Worm (Caenorhabditis elegans) whole organism, mixed stage, embryonic: ENCODE data around the gene fkb-6.

ENCODE experiments used
- blmp-1 ChIP-seq: fragments of 150-350 bp; optimal IDR thresholded peaks from 2 replicates; lab custom pipeline; 2014; ENCODE audit warnings: missing biosample characterization, missing genetic modification characterization
- ceh-39 ChIP-seq: fragments of 150-350 bp; optimal IDR thresholded peaks from 2 replicates; lab custom pipeline; 2014; ENCODE audit warnings: missing biosample characterization, missing genetic modification characterization
- drap-1 ChIP-seq: fragments of 200-800 bp; sonication (Bioruptor generic); optimal IDR thresholded peaks from 3 replicates; lab custom pipeline; 2018; ENCODE audit warnings: mild to moderate bottlenecking, missing genetic modification characterization, missing compliant biosample characterization
- ham-2 ChIP-seq: fragments of 200-800 bp; sonication (Bioruptor generic); optimal IDR thresholded peaks from 2 replicates; lab custom pipeline; 2018; ENCODE audit warnings: mild to moderate bottlenecking, missing genetic modification characterization, missing compliant biosample characterization
- mep-1 ChIP-seq: fragments of 150-350 bp; optimal IDR thresholded peaks from 2 replicates; lab custom pipeline; 2017; ENCODE audit warnings: missing biosample characterization, missing genetic modification reagents, missing genetic modification characterization, inconsistent platforms
- nhr-237 ChIP-seq: fragments of 150-350 bp; optimal IDR thresholded peaks from 2 replicates; lab custom pipeline; 2014; ENCODE audit warnings: missing biosample characterization, missing genetic modification characterization
- nhr-76 ChIP-seq: sonication (generic microtip); optimal IDR thresholded peaks from 2 replicates; lab custom pipeline; 2017; ENCODE audit warnings: missing biosample characterization, missing genetic modification characterization
- pha-4 ChIP-seq: fragments of 150-350 bp; optimal IDR thresholded peaks from 2 replicates; lab custom pipeline; 2018; ENCODE audit warnings: missing biosample characterization, missing genetic modification reagents, missing genetic modification characterization
- snpc-4 ChIP-seq: fragments of 150-350 bp; optimal IDR thresholded peaks from 2 replicates; lab custom pipeline; 2014; ENCODE audit warnings: missing biosample characterization, missing genetic modification characterization
- unc-120 ChIP-seq: sonication (generic microtip); optimal IDR thresholded peaks from 2 replicates; lab custom pipeline; 2017; ENCODE audit warnings: missing genetic modification characterization, missing compliant biosample characterization; ENCODE audit not compliant: poor library complexity, severe bottlenecking

ce11 chrV:20813646-20814045, 32.3 kb upstream of the fkb-6 start:
- TF ChIP-seq drap-1 (no peak), nhr-76 (tag; lab: Kevin White, UChicago) (no peak), snpc-4 (tag; lab: Kevin White, UChicago) (no peak), mep-1 (tag; lab: Kevin White, UChicago) (no peak), pha-4 (tag; lab: Kevin White, UChicago) (no peak), nhr-237 (no peak), unc-120 (no peak), ham-2 (GFP tag; lab: Kevin White, UChicago) (no peak), blmp-1 (no peak), ceh-39 (tag; lab: Kevin White, UChicago) (no peak)
